Worm (Caenorhabditis elegans) whole organism, L3 larva: ENCODE measurements around the gene rimb-1.

ENCODE experiments used
- ama-1 ChIP-seq: fragments of 150-350 bp; optimal IDR thresholded peaks from 2 replicates; lab custom pipeline; 2018
- elt-1 ChIP-seq: fragments of 150-350 bp; optimal IDR thresholded peaks from 2 replicates; lab custom pipeline; 2014; ENCODE audit warnings: missing biosample characterization, missing genetic modification characterization
- lin-39 ChIP-seq: fragments of 150-350 bp; optimal IDR thresholded peaks from 2 replicates; lab custom pipeline; 2018; ENCODE audit warnings: missing biosample characterization, missing genetic modification reagents, missing genetic modification characterization
- nfya-1 ChIP-seq: sonication (generic microtip); optimal IDR thresholded peaks from 2 replicates; lab custom pipeline; 2017; ENCODE audit warnings: missing genetic modification characterization, mild to moderate bottlenecking, missing compliant biosample characterization, antibody characterized with exemption, moderate library complexity; ENCODE audit not compliant: insufficient read depth
- nhr-43 ChIP-seq: sonication (generic microtip); optimal IDR thresholded peaks from 2 replicates; lab custom pipeline; 2016; ENCODE audit warnings: mild to moderate bottlenecking, missing genetic modification characterization, missing compliant biosample characterization; ENCODE audit not compliant: poor library complexity, severe bottlenecking
- pqm-1 ChIP-seq: fragments of 150-350 bp; optimal IDR thresholded peaks from 2 replicates; lab custom pipeline; 2017; ENCODE audit warnings: missing biosample characterization, missing genetic modification characterization, inconsistent platforms
- snpc-4 ChIP-seq: fragments of 150-350 bp; optimal IDR thresholded peaks from 2 replicates; lab custom pipeline; 2014; ENCODE audit warnings: missing biosample characterization, missing genetic modification characterization
- ztf-11 ChIP-seq: fragments of 150-350 bp; optimal IDR thresholded peaks from 2 replicates; lab custom pipeline; 2014; ENCODE audit warnings: missing biosample characterization, missing genetic modification characterization

DNA sequence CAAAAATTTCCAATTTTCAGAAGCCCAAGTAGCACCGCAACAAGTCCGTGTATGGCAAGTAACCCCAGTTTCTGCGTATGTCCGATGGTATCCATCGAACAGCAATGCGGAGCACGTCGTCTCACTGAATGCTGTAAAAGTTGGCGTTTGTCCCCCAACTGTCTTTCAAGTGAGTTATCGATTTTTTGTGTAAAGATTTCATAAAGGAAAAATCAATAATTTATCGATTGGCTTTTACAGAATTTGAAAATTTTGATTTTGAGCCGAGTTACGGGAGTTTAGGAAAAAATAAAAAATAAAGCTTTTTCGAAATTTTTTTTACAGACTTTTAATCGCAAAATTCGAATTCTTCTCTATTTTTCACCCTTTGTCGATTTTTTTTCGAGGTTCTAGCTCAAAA, 6.0 kb downstream of the rimb-1 start:
- TF ChIP-seq ztf-11 (tag; lab: Kevin White, UChicago): no peak
- TF ChIP-seq nhr-43: no peak
- no peak for TF ChIP-seq elt-1 (tag; lab: Kevin White, UChicago)
- no peak for TF ChIP-seq lin-39 (tag; lab: Kevin White, UChicago)
- no peak for TF ChIP-seq ama-1 (lab: Kevin White, UChicago)
- no peak for TF ChIP-seq nfya-1 (tag; lab: Kevin White, UChicago)
- no peak for TF ChIP-seq snpc-4 (tag; lab: Kevin White, UChicago)
- no peak for TF ChIP-seq pqm-1 (tag; lab: Kevin White, UChicago)
